Worm (Caenorhabditis elegans) whole organism, mixed stage, embryonic: ENCODE data around the gene F17A2.13.

ENCODE experiments used
- M03D4.4 ChIP-seq: sonication (generic microtip); optimal IDR thresholded peaks from 2 replicates; lab custom pipeline; 2017; ENCODE audit warnings: mild to moderate bottlenecking, missing genetic modification characterization, missing compliant biosample characterization
- bed-3 ChIP-seq: fragments of 200-800 bp; sonication (Bioruptor generic); optimal IDR thresholded peaks from 3 replicates; lab custom pipeline; 2018; ENCODE audit warnings: mild to moderate bottlenecking, missing genetic modification characterization, moderate library complexity, missing compliant biosample characterization
- blmp-1 ChIP-seq: fragments of 150-350 bp; optimal IDR thresholded peaks from 2 replicates; lab custom pipeline; 2014; ENCODE audit warnings: missing biosample characterization, missing genetic modification characterization
- ceh-39 ChIP-seq: fragments of 150-350 bp; optimal IDR thresholded peaks from 2 replicates; lab custom pipeline; 2014; ENCODE audit warnings: missing biosample characterization, missing genetic modification characterization
- ceh-83 ChIP-seq: fragments of 200-800 bp; sonication (Bioruptor generic); optimal IDR thresholded peaks from 2 replicates; lab custom pipeline; 2018; ENCODE audit warnings: mild to moderate bottlenecking, missing genetic modification characterization, missing compliant biosample characterization
- ces-1 ChIP-seq: fragments of 150-350 bp; optimal IDR thresholded peaks from 2 replicates; lab custom pipeline; 2014; ENCODE audit warnings: missing biosample characterization, missing genetic modification reagents, missing genetic modification characterization
- cnd-1 ChIP-seq: fragments of 200-800 bp; sonication (Bioruptor generic); optimal IDR thresholded peaks from 2 replicates; lab custom pipeline; 2018; ENCODE audit warnings: mild to moderate bottlenecking, missing genetic modification characterization, missing compliant biosample characterization
- elt-3 ChIP-seq: fragments of 150-350 bp; optimal IDR thresholded peaks from 2 replicates; lab custom pipeline; 2014; ENCODE audit warnings: missing biosample characterization, missing genetic modification characterization
- flh-1 ChIP-seq: fragments of 200-800 bp; sonication (Bioruptor generic); optimal IDR thresholded peaks from 2 replicates; lab custom pipeline; 2018; ENCODE audit warnings: mild to moderate bottlenecking, missing genetic modification characterization, moderate library complexity, missing compliant biosample characterization
- ham-2 ChIP-seq: fragments of 200-800 bp; sonication (Bioruptor generic); optimal IDR thresholded peaks from 2 replicates; lab custom pipeline; 2018; ENCODE audit warnings: mild to moderate bottlenecking, missing genetic modification characterization, missing compliant biosample characterization
- hlh-1 ChIP-seq: fragments of 150-350 bp; optimal IDR thresholded peaks from 2 replicates; lab custom pipeline; 2014; ENCODE audit warnings: missing biosample characterization, missing genetic modification reagents, missing genetic modification characterization
- lin-13 ChIP-seq: fragments of 150-350 bp; optimal IDR thresholded peaks from 2 replicates; lab custom pipeline; 2014; ENCODE audit warnings: missing biosample characterization, missing genetic modification characterization
- lin-32 ChIP-seq: fragments of 200-800 bp; sonication (Bioruptor generic); optimal IDR thresholded peaks from 2 replicates; lab custom pipeline; 2018; ENCODE audit warnings: mild to moderate bottlenecking, missing genetic modification characterization, missing compliant biosample characterization
- lsy-2 ChIP-seq: fragments of 150-350 bp; optimal IDR thresholded peaks from 2 replicates; lab custom pipeline; 2014; ENCODE audit warnings: missing biosample characterization, missing genetic modification characterization
- mab-5 ChIP-seq: fragments of 150-350 bp; optimal IDR thresholded peaks from 2 replicates; lab custom pipeline; 2014; ENCODE audit warnings: missing biosample characterization, missing genetic modification characterization
- mep-1 ChIP-seq: fragments of 150-350 bp; optimal IDR thresholded peaks from 2 replicates; lab custom pipeline; 2017; ENCODE audit warnings: missing biosample characterization, missing genetic modification reagents, missing genetic modification characterization, inconsistent platforms
- mls-2 ChIP-seq: sonication (generic microtip); optimal IDR thresholded peaks from 2 replicates; lab custom pipeline; 2016; ENCODE audit warnings: mild to moderate bottlenecking, missing genetic modification characterization, moderate library complexity, missing compliant biosample characterization
- nhr-12 ChIP-seq: fragments of 150-350 bp; optimal IDR thresholded peaks from 2 replicates; lab custom pipeline; 2014; ENCODE audit warnings: missing biosample characterization, missing genetic modification characterization
- nhr-2 ChIP-seq: fragments of 150-350 bp; optimal IDR thresholded peaks from 2 replicates; lab custom pipeline; 2014; ENCODE audit warnings: missing biosample characterization, missing genetic modification characterization
- nhr-237 ChIP-seq: fragments of 150-350 bp; optimal IDR thresholded peaks from 2 replicates; lab custom pipeline; 2014; ENCODE audit warnings: missing biosample characterization, missing genetic modification characterization
- nhr-28 ChIP-seq: fragments of 150-350 bp; optimal IDR thresholded peaks from 2 replicates; lab custom pipeline; 2014; ENCODE audit warnings: missing biosample characterization, missing genetic modification characterization
- nhr-76 ChIP-seq: sonication (generic microtip); optimal IDR thresholded peaks from 2 replicates; lab custom pipeline; 2017; ENCODE audit warnings: missing biosample characterization, missing genetic modification characterization
- pha-4 ChIP-seq: fragments of 150-350 bp; optimal IDR thresholded peaks from 2 replicates; lab custom pipeline; 2018; ENCODE audit warnings: missing biosample characterization, missing genetic modification reagents, missing genetic modification characterization
- sem-2 ChIP-seq: fragments of 200-800 bp; sonication (Bioruptor generic); optimal IDR thresholded peaks from 2 replicates; lab custom pipeline; 2018; ENCODE audit warnings: mild to moderate bottlenecking, missing genetic modification characterization, missing compliant biosample characterization
- snpc-4 ChIP-seq: fragments of 150-350 bp; optimal IDR thresholded peaks from 2 replicates; lab custom pipeline; 2014; ENCODE audit warnings: missing biosample characterization, missing genetic modification characterization
- sptf-1 ChIP-seq: sonication (generic microtip); optimal IDR thresholded peaks from 2 replicates; lab custom pipeline; 2017; ENCODE audit warnings: mild to moderate bottlenecking, missing genetic modification characterization, moderate library complexity, missing compliant biosample characterization
- tbx-8 ChIP-seq: fragments of 200-800 bp; sonication (Bioruptor generic); optimal IDR thresholded peaks from 2 replicates; lab custom pipeline; 2018; ENCODE audit warnings: mild to moderate bottlenecking, missing genetic modification characterization, moderate library complexity, missing compliant biosample characterization
- unc-39 ChIP-seq: fragments of 150-350 bp; optimal IDR thresholded peaks from 2 replicates; lab custom pipeline; 2014; ENCODE audit warnings: missing biosample characterization, missing genetic modification characterization
- unc-62 ChIP-seq: fragments of 150-350 bp; optimal IDR thresholded peaks from 2 replicates; lab custom pipeline; 2014; ENCODE audit warnings: missing biosample characterization, missing genetic modification reagents, missing genetic modification characterization
- zip-8 ChIP-seq: fragments of 150-350 bp; optimal IDR thresholded peaks from 2 replicates; lab custom pipeline; 2014; ENCODE audit warnings: missing biosample characterization, missing genetic modification characterization
- ztf-11 ChIP-seq: fragments of 150-350 bp; optimal IDR thresholded peaks from 2 replicates; lab custom pipeline; 2014; ENCODE audit warnings: missing biosample characterization, missing genetic modification characterization

Gene F17A2.13

DNA sequence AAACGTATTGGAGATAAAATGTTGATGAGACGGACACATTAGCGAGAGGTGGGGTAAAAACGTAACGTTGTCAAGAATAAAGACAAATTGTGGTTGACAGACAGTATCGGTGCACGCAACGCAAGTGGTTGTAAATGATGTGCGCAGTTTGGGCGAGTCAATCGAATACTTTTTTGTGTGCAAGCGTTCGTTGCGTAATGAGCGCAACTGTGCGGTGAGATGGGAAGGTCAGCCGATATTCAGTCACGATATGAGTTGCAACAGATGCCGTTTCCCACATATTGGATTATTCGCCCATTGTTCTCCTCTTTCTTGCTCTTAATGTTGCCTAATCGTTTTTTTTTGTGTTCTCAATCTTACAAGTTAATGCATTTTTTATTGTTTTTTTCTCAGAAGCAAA lies 720 bp upstream of the F17A2.13 start, which contains the start of gene ceh-40 (continued):
- TF ChIP-seq unc-39 (tag; lab: Kevin White, UChicago) (no peak), mep-1 (tag; lab: Kevin White, UChicago) (no peak), lin-13 (tag; lab: Kevin White, UChicago) (no peak)

DNA sequence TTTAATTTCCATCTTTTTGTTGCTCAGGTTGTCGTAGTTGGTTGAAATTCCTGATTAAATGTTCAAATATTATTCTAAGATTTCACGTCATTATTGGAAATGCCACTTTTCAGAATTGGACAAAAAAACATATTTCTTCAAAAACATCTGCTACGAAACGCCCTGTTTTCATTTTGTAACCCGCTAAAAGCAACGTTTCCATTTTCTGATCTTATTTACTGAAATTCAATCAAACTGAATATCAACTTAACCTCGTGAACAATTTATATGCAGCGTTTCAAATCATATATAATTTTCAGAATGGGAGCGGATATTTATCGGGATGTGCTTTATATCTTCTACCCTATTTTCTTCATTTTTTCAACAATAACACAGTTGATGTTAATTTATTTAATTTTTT lies 2.0 kb downstream of the F17A2.13 start, which contains the start of gene srd-40:
Gene srd-40, plus strand, starts transcription at position 301 of the 400 bp plus-strand sequence.
- TF ChIP-seq nhr-2 (no peak), unc-62 (no peak), blmp-1 (tag; lab: Kevin White, UChicago) (no peak), mab-5 (tag; lab: Kevin White, UChicago) (no peak)
- TF ChIP-seq, all 35 proteins: peak for 0

DNA sequence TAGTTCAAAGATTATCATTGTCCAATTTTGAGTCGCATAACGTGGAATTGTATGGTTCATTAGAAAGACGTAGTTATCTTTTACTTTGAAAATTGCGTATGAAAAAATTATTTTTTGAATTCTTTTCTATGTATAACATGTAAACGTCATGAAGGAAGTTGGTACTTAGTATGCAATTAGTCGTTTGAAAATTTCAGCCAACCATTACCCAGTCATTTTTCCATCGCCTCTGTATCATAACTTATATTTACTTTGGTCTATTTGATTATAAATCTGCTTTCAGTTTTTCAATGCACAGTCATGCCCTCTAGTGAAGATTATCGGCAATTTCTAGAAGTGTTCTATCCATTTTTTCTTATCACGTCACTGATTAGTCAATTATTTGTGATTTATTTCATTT lies 5.0 kb downstream of the F17A2.13 start, which contains the start of gene srd-41:
Gene srd-41, plus strand, starts transcription at position 301 of the 400 bp plus-strand sequence.
- no peak for TF ChIP-seq nhr-2
- TF ChIP-seq mab-5 (tag; lab: Kevin White, UChicago) = no peak
- TF ChIP-seq nhr-237 (tag; lab: Kevin White, UChicago) = no peak
- no peak for TF ChIP-seq hlh-1 (tag; lab: Kevin White, UChicago)
- no peak for TF ChIP-seq elt-3 (tag; lab: Kevin White, UChicago)
- no peak for TF ChIP-seq lin-13 (tag; lab: Kevin White, UChicago)
- TF ChIP-seq sem-2 (GFP tag; lab: Kevin White, UChicago) = no peak
- TF ChIP-seq, all 35 proteins: peak for 0

DNA sequence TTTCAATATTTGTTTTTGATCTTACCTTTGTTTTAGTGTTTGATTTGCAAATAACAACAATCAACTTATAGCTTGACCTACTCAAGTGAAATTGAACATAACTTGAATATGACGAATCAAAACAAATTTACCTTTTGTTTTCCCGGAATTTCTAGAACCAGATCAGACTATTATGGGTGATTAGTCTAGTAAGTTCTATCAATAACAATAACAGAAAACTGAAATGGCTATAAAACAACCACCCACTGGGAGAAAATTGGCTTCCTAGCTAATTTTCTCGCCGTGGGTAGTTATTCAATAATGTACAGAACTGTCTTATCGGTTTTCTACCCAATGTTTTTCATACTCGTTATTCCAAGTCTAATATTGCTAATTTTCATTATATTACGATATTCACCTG lies 7.2 kb downstream of the F17A2.13 start, which contains the start of gene srd-45:
Gene srd-45, plus strand, starts transcription at position 301 of the 400 bp plus-strand sequence.
- TF ChIP-seq nhr-237 (tag; lab: Kevin White, UChicago) = no peak
- no peak for TF ChIP-seq ceh-39 (tag; lab: Kevin White, UChicago)
- TF ChIP-seq M03D4.4 (tag; lab: Kevin White, UChicago) = no peak
- no peak for TF ChIP-seq unc-62
- TF ChIP-seq, all 35 proteins: peak for 0

DNA sequence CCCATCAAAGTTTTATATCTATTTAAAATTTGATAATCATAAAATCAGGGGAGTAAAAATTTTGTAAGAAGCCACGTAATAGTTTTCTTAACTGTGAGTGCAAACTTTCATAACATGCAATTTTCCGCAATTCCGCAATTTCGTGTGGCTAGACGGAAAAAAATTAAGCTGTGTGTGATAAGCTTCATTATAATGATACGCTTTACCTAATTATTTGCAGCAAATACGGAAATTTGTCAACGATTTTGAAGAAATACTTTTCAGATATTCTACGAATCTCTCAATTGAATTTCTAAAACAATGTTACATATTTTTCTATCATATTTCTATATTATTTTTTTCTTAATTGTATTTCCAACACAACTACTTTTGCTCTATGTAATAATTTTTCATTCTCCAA lies 10.3 kb downstream of the F17A2.13 start, which contains the start of gene srd-46:
Gene srd-46, plus strand, starts transcription at position 301 of the 400 bp plus-strand sequence.
- TF ChIP-seq unc-62 = no peak
- TF ChIP-seq flh-1 (GFP tag; lab: Kevin White, UChicago) = no peak
- no peak for TF ChIP-seq mls-2 (tag; lab: Kevin White, UChicago)
- no peak for TF ChIP-seq mep-1 (tag; lab: Kevin White, UChicago)

DNA sequence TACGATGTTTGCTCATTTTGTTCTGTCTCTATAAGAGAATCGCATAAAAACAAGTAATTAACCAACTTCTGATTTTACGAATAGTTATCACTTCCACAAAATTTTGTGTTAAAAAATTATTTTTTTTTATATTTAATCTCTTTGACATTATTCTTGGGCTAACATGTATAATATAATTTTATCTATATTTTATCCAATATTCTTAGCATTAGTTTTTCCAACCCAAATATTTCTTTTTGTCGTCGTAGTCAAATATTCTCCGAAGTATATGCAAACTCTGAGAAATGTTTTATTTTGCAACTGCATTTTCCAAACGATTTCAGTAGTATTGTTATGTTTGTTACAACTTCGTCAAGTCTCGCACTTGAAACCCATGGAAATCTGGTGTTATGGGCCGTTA lies 12.0 kb downstream of the F17A2.13 start, which contains the start of gene srd-47:
Gene srd-47, plus strand, starts transcription at position 164 of the 400 bp plus-strand sequence.
- TF ChIP-seq nhr-2 (no peak), pha-4 (tag; lab: Kevin White, UChicago) (no peak), lin-13 (tag; lab: Kevin White, UChicago) (no peak), lin-32 (no peak), bed-3 (no peak), ces-1 (GFP tag; lab: Kevin White, UChicago) (no peak), tbx-8 (GFP tag; lab: Kevin White, UChicago) (no peak), ceh-83 (no peak), nhr-237 (tag; lab: Kevin White, UChicago) (no peak), mab-5 (tag; lab: Kevin White, UChicago) (no peak), mep-1 (tag; lab: Kevin White, UChicago) (no peak), ztf-11 (tag; lab: Kevin White, UChicago) (no peak), nhr-12 (tag; lab: Kevin White, UChicago) (no peak), zip-8 (no peak), elt-3 (tag; lab: Kevin White, UChicago) (no peak), flh-1 (GFP tag; lab: Kevin White, UChicago) (no peak), hlh-1 (tag; lab: Kevin White, UChicago) (no peak)
- TF ChIP-seq, all 35 proteins: peak for 0

DNA sequence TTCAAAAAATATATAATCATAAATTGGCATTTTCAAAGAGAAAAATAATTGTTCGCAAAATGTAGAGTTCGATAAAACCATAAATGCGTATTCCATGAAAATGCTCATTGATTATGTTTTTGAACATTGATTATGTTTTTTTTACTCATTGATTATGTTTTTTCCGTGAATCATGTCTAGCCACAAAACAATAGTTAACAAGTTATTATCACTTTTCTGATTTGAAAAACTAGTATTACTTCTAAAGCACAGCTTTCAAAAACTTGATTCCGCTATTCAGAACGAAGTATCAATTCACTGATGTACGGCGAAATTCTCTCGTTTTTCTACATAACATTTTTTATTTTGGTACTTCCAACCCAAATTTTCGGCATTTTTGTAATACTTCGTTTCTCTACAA lies 14.4 kb downstream of the F17A2.13 start, which contains the start of gene srd-48:
Gene srd-48, plus strand, starts transcription at position 301 of the 400 bp plus-strand sequence.
- TF ChIP-seq nhr-76 (tag; lab: Kevin White, UChicago) = no peak
- TF ChIP-seq nhr-12 (tag; lab: Kevin White, UChicago) = no peak
- TF ChIP-seq nhr-237 (tag; lab: Kevin White, UChicago) = no peak
- no peak for TF ChIP-seq pha-4 (tag; lab: Kevin White, UChicago)
- TF ChIP-seq ceh-83 = no peak
- no peak for TF ChIP-seq ceh-39 (tag; lab: Kevin White, UChicago)
- no peak for TF ChIP-seq cnd-1 (tag; lab: Kevin White, UChicago)
- TF ChIP-seq lsy-2 (tag; lab: Kevin White, UChicago) = no peak
- no peak for TF ChIP-seq ztf-11 (tag; lab: Kevin White, UChicago)
- TF ChIP-seq nhr-28 (tag; lab: Kevin White, UChicago) = no peak
- TF ChIP-seq elt-3 (tag; lab: Kevin White, UChicago) = no peak
- TF ChIP-seq tbx-8 (GFP tag; lab: Kevin White, UChicago) = no peak
- no peak for TF ChIP-seq snpc-4
- no peak for TF ChIP-seq mab-5 (tag; lab: Kevin White, UChicago)
- TF ChIP-seq M03D4.4 (tag; lab: Kevin White, UChicago) = no peak
- no peak for TF ChIP-seq ham-2 (GFP tag; lab: Kevin White, UChicago)
- no peak for TF ChIP-seq sptf-1 (tag; lab: Kevin White, UChicago)
- no peak for TF ChIP-seq mls-2 (tag; lab: Kevin White, UChicago)
